Fruit fly (Drosophila melanogaster) whole organism: Measurements from ENCODE around the gene CG46280.

Experiments used
- CG8478 ChIP-seq: fragments of >200 bp; optimal IDR thresholded peaks from 2 replicates; lab custom pipeline; 2018; ENCODE audit warnings: inconsistent platforms
- Dll ChIP-seq: fragments of >200 bp; optimal IDR thresholded peaks from 2 replicates; lab custom pipeline; 2017
- EcR ChIP-seq, 2 experiments: fragments of >200 bp; optimal IDR thresholded peaks; 2 replicates each; lab custom pipeline; 2017; ENCODE audit warnings: missing biosample characterization in 2 of 2, missing genetic modification characterization in 2 of 2, missing genetic modification reagents in 2 of 2

dm6 chr3R:13012351-13012750 lies 18.1 kb downstream of the CG46280 start:
- peak in 1 of 2 experiments; percentile 3 for TF ChIP-seq EcR (GFP tag; optimal IDR thresholded peaks at IDR 0.05; lab: Kevin White, UChicago)
- peak; percentile 85 for TF ChIP-seq CG8478
- TF ChIP-seq Dll (lab: Kevin White, UChicago), result peak; percentile 29
